Worm (Caenorhabditis elegans) whole organism, L3 larva: Measurements from ENCODE around the gene K07H8.2.

Source experiments
- aly-2 ChIP-seq: fragments of 150-350 bp; optimal IDR thresholded peaks from 2 replicates; lab custom pipeline; 2014; ENCODE audit warnings: missing biosample characterization, missing genetic modification characterization
- ama-1 ChIP-seq: fragments of 150-350 bp; optimal IDR thresholded peaks from 2 replicates; lab custom pipeline; 2018
- ceh-28 ChIP-seq: fragments of 150-350 bp; optimal IDR thresholded peaks from 2 replicates; lab custom pipeline; 2014; ENCODE audit warnings: missing biosample characterization, missing genetic modification reagents, missing genetic modification characterization
- ceh-82 ChIP-seq: fragments of 150-350 bp; optimal IDR thresholded peaks from 2 replicates; lab custom pipeline; 2014; ENCODE audit warnings: missing biosample characterization, missing genetic modification characterization
- daf-12 ChIP-seq: fragments of 150-350 bp; optimal IDR thresholded peaks from 2 replicates; lab custom pipeline; 2014; ENCODE audit warnings: missing biosample characterization, missing genetic modification reagents, missing genetic modification characterization
- egl-5 ChIP-seq: fragments of 150-350 bp; optimal IDR thresholded peaks from 2 replicates; lab custom pipeline; 2017; ENCODE audit warnings: missing biosample characterization, missing genetic modification reagents, missing genetic modification characterization, inconsistent platforms
- elt-1 ChIP-seq: fragments of 150-350 bp; optimal IDR thresholded peaks from 2 replicates; lab custom pipeline; 2014; ENCODE audit warnings: missing biosample characterization, missing genetic modification characterization
- elt-2 ChIP-seq: sonication (generic microtip); optimal IDR thresholded peaks from 2 replicates; lab custom pipeline; 2016; ENCODE audit warnings: missing genetic modification reagents, mild to moderate bottlenecking, missing genetic modification characterization, missing compliant biosample characterization
- elt-3 ChIP-seq, 3 experiments: fragments of 150-350 bp in 1 of 3; sonication (generic microtip) in 2 of 3; optimal IDR thresholded peaks; 2 replicates in 2 of 3; 4 replicates in 1 of 3; lab custom pipeline; 2014 to 2017; ENCODE audit warnings: missing biosample characterization in 3 of 3, missing genetic modification characterization in 3 of 3
- fkh-10 ChIP-seq: sonication (generic microtip); optimal IDR thresholded peaks from 2 replicates; lab custom pipeline; 2017; ENCODE audit warnings: missing biosample characterization, missing genetic modification reagents, missing genetic modification characterization
- fkh-2 ChIP-seq: fragments of 150-350 bp; optimal IDR thresholded peaks from 2 replicates; lab custom pipeline; 2014; ENCODE audit warnings: missing biosample characterization, missing genetic modification reagents, missing genetic modification characterization
- lin-39 ChIP-seq: fragments of 150-350 bp; optimal IDR thresholded peaks from 2 replicates; lab custom pipeline; 2018; ENCODE audit warnings: missing biosample characterization, missing genetic modification reagents, missing genetic modification characterization
- lsy-12 ChIP-seq: sonication (generic microtip); optimal IDR thresholded peaks from 2 replicates; lab custom pipeline; 2016; ENCODE audit warnings: mild to moderate bottlenecking, missing genetic modification characterization, missing compliant biosample characterization
- nfya-1 ChIP-seq: sonication (generic microtip); optimal IDR thresholded peaks from 2 replicates; lab custom pipeline; 2017; ENCODE audit warnings: missing genetic modification characterization, mild to moderate bottlenecking, missing compliant biosample characterization, antibody characterized with exemption, moderate library complexity; ENCODE audit not compliant: insufficient read depth
- nhr-11 ChIP-seq: fragments of 150-350 bp; optimal IDR thresholded peaks from 2 replicates; lab custom pipeline; 2014; ENCODE audit warnings: missing biosample characterization, missing genetic modification characterization
- nhr-12 ChIP-seq: fragments of 150-350 bp; optimal IDR thresholded peaks from 2 replicates; lab custom pipeline; 2014; ENCODE audit warnings: missing biosample characterization, missing genetic modification characterization
- nhr-23 ChIP-seq: fragments of 150-350 bp; optimal IDR thresholded peaks from 2 replicates; lab custom pipeline; 2014; ENCODE audit warnings: missing biosample characterization, missing genetic modification reagents, missing genetic modification characterization
- nhr-237 ChIP-seq: fragments of 150-350 bp; optimal IDR thresholded peaks from 2 replicates; lab custom pipeline; 2014; ENCODE audit warnings: missing biosample characterization, missing genetic modification characterization
- nhr-25 ChIP-seq: sonication (generic microtip); optimal IDR thresholded peaks from 2 replicates; lab custom pipeline; 2017; ENCODE audit warnings: missing biosample characterization, missing genetic modification characterization
- nhr-28 ChIP-seq: fragments of 150-350 bp; optimal IDR thresholded peaks from 2 replicates; lab custom pipeline; 2014; ENCODE audit warnings: missing biosample characterization, missing genetic modification characterization
- nhr-43 ChIP-seq: sonication (generic microtip); optimal IDR thresholded peaks from 2 replicates; lab custom pipeline; 2016; ENCODE audit warnings: mild to moderate bottlenecking, missing genetic modification characterization, missing compliant biosample characterization; ENCODE audit not compliant: poor library complexity, severe bottlenecking
- nhr-67 ChIP-seq: fragments of 150-350 bp; optimal IDR thresholded peaks from 2 replicates; lab custom pipeline; 2014; ENCODE audit warnings: missing biosample characterization, missing genetic modification characterization
- pha-4 ChIP-seq: fragments of 150-350 bp; optimal IDR thresholded peaks from 2 replicates; lab custom pipeline; 2014; ENCODE audit warnings: missing biosample characterization, missing genetic modification reagents, missing genetic modification characterization
- sea-2 ChIP-seq: fragments of 150-350 bp; sonication (generic microtip); optimal IDR thresholded peaks from 4 replicates; lab custom pipeline; 2014; ENCODE audit warnings: missing biosample characterization, missing genetic modification reagents, missing genetic modification characterization
- skn-1 ChIP-seq: fragments of 150-350 bp; optimal IDR thresholded peaks from 2 replicates; lab custom pipeline; 2014; ENCODE audit warnings: missing biosample characterization, missing genetic modification characterization
- snpc-4 ChIP-seq: fragments of 150-350 bp; optimal IDR thresholded peaks from 2 replicates; lab custom pipeline; 2014; ENCODE audit warnings: missing biosample characterization, missing genetic modification characterization
- unc-39 ChIP-seq: sonication (generic microtip); optimal IDR thresholded peaks from 4 replicates; lab custom pipeline; 2017; ENCODE audit warnings: missing biosample characterization, missing genetic modification characterization
- unc-62 ChIP-seq: fragments of 150-350 bp; sonication (generic microtip); optimal IDR thresholded peaks from 4 replicates; lab custom pipeline; 2014; ENCODE audit warnings: missing biosample characterization, missing genetic modification reagents, missing genetic modification characterization
- zag-1 ChIP-seq: fragments of 150-350 bp; optimal IDR thresholded peaks from 2 replicates; lab custom pipeline; 2014; ENCODE audit warnings: missing biosample characterization, missing genetic modification characterization
- ztf-4 ChIP-seq: fragments of 150-350 bp; optimal IDR thresholded peaks from 2 replicates; lab custom pipeline; 2014; ENCODE audit warnings: missing biosample characterization, missing genetic modification characterization

K07H8.2 gene

ce11 chrIV:8303668-8304067 lies 12.3 kb downstream of the K07H8.2 start, which contains the start of gene vha-5:
TSS of gene vha-5 (plus strand) at chrIV:8303968.
- peak; percentile 9 for TF ChIP-seq pha-4 (tag; lab: Kevin White, UChicago)
- TF ChIP-seq nhr-12 (tag; lab: Kevin White, UChicago), result no peak
- no peak for TF ChIP-seq nhr-237 (tag; lab: Kevin White, UChicago)
- no peak for TF ChIP-seq ceh-28 (tag; lab: Kevin White, UChicago)

- TF ChIP-seq nhr-43, result peak; percentile 37
- no peak for TF ChIP-seq elt-1 (tag; lab: Kevin White, UChicago)
Measured at ce11 chrIV:8307408-8307807, 16.1 kb downstream of the K07H8.2 start.

- TF ChIP-seq nhr-43 (no peak), fkh-10 (GFP tag; lab: Kevin White, UChicago) (no peak), ceh-82 (no peak), aly-2 (tag; lab: Kevin White, UChicago) (no peak), unc-62 (no peak), nhr-237 (tag; lab: Kevin White, UChicago) (no peak)
- TF ChIP-seq, all 47 proteins: peak for 0
Measured at ce11 chrIV:8312105-8312504, 20.8 kb downstream of the K07H8.2 start.

ce11 chrIV:8312846-8313245 lies 21.5 kb downstream of the K07H8.2 start, which contains the start of gene F35H10.10:
TSS of gene F35H10.10 (minus strand) at chrIV:8312946.
- no peak for TF ChIP-seq lin-39
- no peak for TF ChIP-seq fkh-10 (GFP tag; lab: Kevin White, UChicago)
- TF ChIP-seq elt-1 (tag; lab: Kevin White, UChicago), result no peak
- TF ChIP-seq nhr-23 (tag; lab: Kevin White, UChicago), result peak; percentile 21
- TF ChIP-seq, all 47 proteins: peak for 1

ce11 chrIV:8317800-8318199 lies 26.5 kb downstream of the K07H8.2 start:
- no peak for TF ChIP-seq nhr-25 (tag; lab: Kevin White, UChicago)
- no peak for TF ChIP-seq unc-39 (tag; lab: Kevin White, UChicago)
- TF ChIP-seq elt-2 (tag; lab: Kevin White, UChicago), result no peak
- TF ChIP-seq ama-1, result no peak
- TF ChIP-seq nhr-23 (tag; lab: Kevin White, UChicago), result peak; percentile 34
- TF ChIP-seq nhr-11 (tag; lab: Kevin White, UChicago), result no peak

- no peak for TF ChIP-seq sea-2 (GFP tag; lab: Kevin White, UChicago)
- TF ChIP-seq nhr-25 (tag; lab: Kevin White, UChicago), result peak; percentile 27
- no peak for TF ChIP-seq unc-39 (tag; lab: Kevin White, UChicago)
- no peak for TF ChIP-seq zag-1
- TF ChIP-seq elt-1 (tag; lab: Kevin White, UChicago), result no peak
Measured at ce11 chrIV:8318799-8319198, 27.5 kb downstream of the K07H8.2 start.

- TF ChIP-seq nhr-28 (tag; lab: Kevin White, UChicago), result no peak
- no peak for TF ChIP-seq ceh-82
- no peak for TF ChIP-seq sea-2 (GFP tag; lab: Kevin White, UChicago)
- TF ChIP-seq nfya-1 (tag; lab: Kevin White, UChicago), result no peak
- no peak for TF ChIP-seq egl-5 (tag; lab: Kevin White, UChicago)
- no peak for TF ChIP-seq elt-3 (tag; optimal IDR thresholded peaks at IDR 0.05; lab: Kevin White, UChicago)
- no peak for TF ChIP-seq lsy-12 (tag; lab: Kevin White, UChicago)
- no peak for TF ChIP-seq skn-1 (tag; lab: Kevin White, UChicago)
- TF ChIP-seq elt-1 (tag; lab: Kevin White, UChicago), result no peak
- no peak for TF ChIP-seq lin-39
- no peak for TF ChIP-seq aly-2 (tag; lab: Kevin White, UChicago)
- TF ChIP-seq nhr-11 (tag; lab: Kevin White, UChicago), result no peak
- TF ChIP-seq fkh-2 (tag; lab: Kevin White, UChicago), result no peak
- TF ChIP-seq ztf-4 (tag; lab: Kevin White, UChicago), result no peak
- no peak for TF ChIP-seq ama-1
- TF ChIP-seq zag-1, result no peak
- TF ChIP-seq nhr-67 (tag; lab: Kevin White, UChicago), result no peak
- no peak for TF ChIP-seq snpc-4 (tag; lab: Kevin White, UChicago)
- TF ChIP-seq fkh-10 (GFP tag; lab: Kevin White, UChicago), result no peak
- TF ChIP-seq daf-12, result no peak
Measured at ce11 chrIV:8325667-8326066, 34.3 kb downstream of the K07H8.2 start, which contains the start of gene F35H10.3. TSS of gene F35H10.3 (plus strand) at chrIV:8325967.
